Worm (Caenorhabditis elegans): ENCODE results near the gene hic-1.

DNA sequence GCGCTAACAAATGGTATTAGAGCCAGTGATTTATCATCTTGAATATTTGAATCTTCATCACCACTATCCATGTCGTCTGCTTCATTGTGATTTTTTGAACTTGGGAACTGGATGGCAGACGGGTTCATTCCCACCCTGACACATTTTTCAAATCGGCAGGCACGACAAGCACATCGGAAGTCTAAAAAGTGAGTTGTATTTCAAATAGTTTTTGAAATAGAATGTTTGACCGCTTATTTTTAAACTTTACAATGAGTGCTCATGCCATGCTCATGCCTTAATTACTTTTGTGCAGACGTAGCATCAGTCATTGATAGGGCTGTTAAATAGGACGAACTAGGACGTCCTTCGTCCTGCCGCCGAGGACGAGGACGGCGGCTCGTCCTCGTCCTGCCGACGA lies 39.3 kb upstream of the hic-1 start:
- TF ChIP-seq flt-1 (GFP tag; IDR thresholded peaks at IDR 0.05) (no peak), ref-1 (GFP tag; conservative IDR thresholded peaks at IDR 0.05) (no peak), ztf-23 (GFP tag; IDR thresholded peaks at IDR 0.05) (no peak), med-1 (GFP tag; optimal IDR thresholded peaks at IDR 0.05; ENCODE audit: insufficient read depth) (no peak), ztf-29 (GFP tag; IDR thresholded peaks at IDR 0.05) (no peak), T22C8.4 (GFP tag; IDR thresholded peaks at IDR 0.05) (no peak)

All from whole organism, midembryonic.